Worm (Caenorhabditis elegans): Measurements from ENCODE around the gene F16G10.2.

DNA sequence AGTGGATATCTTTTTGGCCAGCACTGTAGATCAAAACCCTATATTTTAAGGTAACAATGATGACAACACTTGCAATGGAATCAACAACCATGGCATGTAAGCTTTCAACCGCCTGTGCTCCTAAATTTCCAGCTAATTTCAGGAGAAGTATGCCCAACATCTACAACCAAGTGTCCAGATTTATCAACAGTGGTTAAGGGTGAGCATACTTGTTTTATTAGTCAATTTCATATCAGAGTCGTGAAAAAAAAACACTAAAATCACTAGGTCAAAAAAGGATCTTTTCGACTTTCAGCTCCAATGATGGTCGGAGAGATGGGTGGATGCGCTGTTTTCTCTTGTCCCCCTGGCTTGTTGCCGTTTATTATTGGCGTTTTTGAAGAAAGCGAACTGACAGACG, 28.9 kb downstream of the F16G10.2 start, which contains the start of gene F16G10.1:
- no peak for TF ChIP-seq scrt-1 (GFP tag; IDR thresholded peaks at IDR 0.05)
- no peak for TF ChIP-seq ceh-36 (tag; optimal IDR thresholded peaks at IDR 0.05)
- no peak for TF ChIP-seq aly-1 (tag; optimal IDR thresholded peaks at IDR 0.05)
- no peak for TF ChIP-seq ama-1 (optimal IDR thresholded peaks at IDR 0.05)
- no peak for TF ChIP-seq hnd-1 (tag; optimal IDR thresholded peaks at IDR 0.05)
- TF ChIP-seq hmbx-1 (tag; optimal IDR thresholded peaks at IDR 0.05): no peak
- no peak for TF ChIP-seq pes-1 (GFP tag; IDR thresholded peaks at IDR 0.05)
- TF ChIP-seq F13C5.2 (tag; optimal IDR thresholded peaks at IDR 0.05): no peak
- TF ChIP-seq flt-1 (GFP tag; IDR thresholded peaks at IDR 0.05): no peak

All from whole organism, early embryonic.